Worm (Caenorhabditis elegans): ENCODE data around the gene tag-123.

tag-123 gene

ce11 chrX:8422020-8422419, at the start of gene tag-123:
tag-123 (minus strand) TSS chrX:8422055.
- no peak for TF ChIP-seq unc-62 (GFP tag; optimal IDR thresholded peaks at IDR 0.05)

- no peak for TF ChIP-seq unc-62 (GFP tag; optimal IDR thresholded peaks at IDR 0.05)
These were observed 48.4 kb upstream of the tag-123 start, which contains the start of gene mec-10 for ce11 chrX:8470126-8470772. mec-10 (minus strand) TSS chrX:8470314.

- no peak for TF ChIP-seq unc-62 (GFP tag; optimal IDR thresholded peaks at IDR 0.05)
These were observed 42.1 kb upstream of the tag-123 start for ce11 chrX:8463889-8464444.

- TF ChIP-seq unc-62 (GFP tag; optimal IDR thresholded peaks at IDR 0.05), result no peak
These were observed 41.3 kb upstream of the tag-123 start, which contains the start of gene F16F9.4 for ce11 chrX:8463085-8463645. F16F9.4 (minus strand) TSS chrX:8463360.

- no peak for TF ChIP-seq unc-62 (GFP tag; optimal IDR thresholded peaks at IDR 0.05)
These were observed 39.1 kb upstream of the tag-123 start for ce11 chrX:8460958-8461357.

ce11 chrX:8459789-8460188, 37.9 kb upstream of the tag-123 start:
- no peak for TF ChIP-seq unc-62 (GFP tag; optimal IDR thresholded peaks at IDR 0.05)

- TF ChIP-seq unc-62 (GFP tag; optimal IDR thresholded peaks at IDR 0.05), result no peak
These were observed 35.5 kb upstream of the tag-123 start, which contains the start of gene F16F9.3 for ce11 chrX:8457314-8457713. F16F9.3 (plus strand) TSS chrX:8457614.

ce11 chrX:8455590-8456166, 33.8 kb upstream of the tag-123 start, which contains the start of gene dpy-6:
dpy-6 (minus strand) TSS chrX:8455640.
- no peak for TF ChIP-seq unc-62 (GFP tag; optimal IDR thresholded peaks at IDR 0.05)

ce11 chrX:8446108-8446507, 24.3 kb upstream of the tag-123 start, which contains the start of gene F16F9.1:
F16F9.1 (plus strand) TSS chrX:8446408.
- no peak for TF ChIP-seq unc-62 (GFP tag; optimal IDR thresholded peaks at IDR 0.05)

ce11 chrX:8444922-8445321, 23.1 kb upstream of the tag-123 start:
- no peak for TF ChIP-seq unc-62 (GFP tag; optimal IDR thresholded peaks at IDR 0.05)

ce11 chrX:8440001-8440735, 18.3 kb upstream of the tag-123 start:
- no peak for TF ChIP-seq unc-62 (GFP tag; optimal IDR thresholded peaks at IDR 0.05)

- TF ChIP-seq unc-62 (GFP tag; optimal IDR thresholded peaks at IDR 0.05), result no peak
These were observed 16.9 kb upstream of the tag-123 start for ce11 chrX:8438756-8439155.

ce11 chrX:8432361-8432760, 10.5 kb upstream of the tag-123 start, which contains the start of gene kin-9:
kin-9 (plus strand) TSS chrX:8432661.
- TF ChIP-seq unc-62 (GFP tag; optimal IDR thresholded peaks at IDR 0.05), result no peak

- no peak for TF ChIP-seq unc-62 (GFP tag; optimal IDR thresholded peaks at IDR 0.05)
These were observed 7.6 kb upstream of the tag-123 start for ce11 chrX:8429503-8429902.

- TF ChIP-seq unc-62 (GFP tag; optimal IDR thresholded peaks at IDR 0.05), result no peak
These were observed 6.5 kb upstream of the tag-123 start, which contains the start of gene F08F1.3 for ce11 chrX:8428319-8428888. F08F1.3 (plus strand) TSS chrX:8428838.
